Worm (Caenorhabditis elegans) whole organism, midembryonic: ENCODE results near the gene smrc-1.

Experiments
- T22C8.4 ChIP-seq: fragments of 200-800 bp; sonication (Bioruptor generic); IDR thresholded peaks from 2 replicates; pipeline ENCODE4 v1.3.6; 2022; ENCODE audit warnings: missing genetic modification characterization, missing compliant biosample characterization
- cog-1 ChIP-seq: sonication (generic microtip); optimal IDR thresholded peaks from 2 replicates; lab custom pipeline; 2016; ENCODE audit warnings: missing genetic modification characterization, missing compliant biosample characterization
- flt-1 ChIP-seq: fragments of 200-800 bp; sonication (Bioruptor generic); IDR thresholded peaks from 2 replicates; pipeline ENCODE4 v1.3.6; 2022; ENCODE audit warnings: missing genetic modification characterization, missing compliant biosample characterization
- klf-2 ChIP-seq: fragments of 200-800 bp; sonication (Bioruptor generic); conservative IDR thresholded peaks from 2 replicates; pipeline ENCODE4 v1.3.6; 2022; ENCODE audit warnings: missing genetic modification reagents, missing genetic modification characterization, missing compliant biosample characterization
- med-1 ChIP-seq: sonication (generic microtip); optimal IDR thresholded peaks from 2 replicates; lab custom pipeline; 2017; ENCODE audit warnings: missing genetic modification characterization, mild to moderate bottlenecking, missing compliant biosample characterization, antibody characterized with exemption, missing genetic modification reagents; ENCODE audit not compliant: insufficient read depth
- ref-1 ChIP-seq: fragments of 200-800 bp; sonication (Bioruptor generic); conservative IDR thresholded peaks from 2 replicates; pipeline ENCODE4 v1.3.6; 2022; ENCODE audit warnings: missing genetic modification reagents, missing genetic modification characterization, missing compliant biosample characterization
- tab-1 ChIP-seq: fragments of 200-800 bp; sonication (Bioruptor generic); IDR thresholded peaks from 2 replicates; pipeline ENCODE4 v1.3.6; 2022; ENCODE audit warnings: missing genetic modification characterization, missing compliant biosample characterization
- ztf-23 ChIP-seq: fragments of 200-800 bp; sonication (Bioruptor generic); IDR thresholded peaks from 2 replicates; pipeline ENCODE4 v1.3.6; 2022; ENCODE audit warnings: missing genetic modification reagents, missing genetic modification characterization, missing compliant biosample characterization
- ztf-29 ChIP-seq: fragments of 200-800 bp; sonication (Bioruptor generic); IDR thresholded peaks from 2 replicates; pipeline ENCODE4 v1.3.6; 2022; ENCODE audit warnings: missing genetic modification reagents, missing genetic modification characterization, missing compliant biosample characterization

- TF ChIP-seq flt-1 (GFP tag; lab: Robert Waterston, UW): no peak
- TF ChIP-seq cog-1: no peak
- TF ChIP-seq ztf-29: no peak
- TF ChIP-seq ztf-23: no peak
- TF ChIP-seq med-1 (GFP tag; lab: Kevin White, UChicago): no peak
- TF ChIP-seq ref-1 (GFP tag; lab: Robert Waterston, UW): no peak
- TF ChIP-seq tab-1 (GFP tag; lab: Robert Waterston, UW): no peak
- TF ChIP-seq klf-2 (GFP tag; lab: Robert Waterston, UW): no peak
- no peak for TF ChIP-seq T22C8.4
Observed at ce11 chrIII:6353084-6353483, 37.7 kb upstream of the smrc-1 start, which contains the start of gene akap-1.
